Worm (Caenorhabditis elegans) whole organism, mixed stage, embryonic: Measurements from ENCODE around the gene F52D2.12.

Experiments used
- M03D4.4 ChIP-seq: sonication (generic microtip); optimal IDR thresholded peaks from 2 replicates; lab custom pipeline; 2017; ENCODE audit warnings: mild to moderate bottlenecking, missing genetic modification characterization, missing compliant biosample characterization
- bed-3 ChIP-seq: fragments of 200-800 bp; sonication (Bioruptor generic); optimal IDR thresholded peaks from 3 replicates; lab custom pipeline; 2018; ENCODE audit warnings: mild to moderate bottlenecking, missing genetic modification characterization, moderate library complexity, missing compliant biosample characterization
- blmp-1 ChIP-seq: fragments of 150-350 bp; optimal IDR thresholded peaks from 2 replicates; lab custom pipeline; 2014; ENCODE audit warnings: missing biosample characterization, missing genetic modification characterization
- ceh-39 ChIP-seq: fragments of 150-350 bp; optimal IDR thresholded peaks from 2 replicates; lab custom pipeline; 2014; ENCODE audit warnings: missing biosample characterization, missing genetic modification characterization
- ceh-43 ChIP-seq: fragments of 200-800 bp; sonication (Bioruptor generic); optimal IDR thresholded peaks from 2 replicates; lab custom pipeline; 2018; ENCODE audit warnings: mild to moderate bottlenecking, missing genetic modification characterization, moderate library complexity, missing compliant biosample characterization
- ceh-83 ChIP-seq: fragments of 200-800 bp; sonication (Bioruptor generic); optimal IDR thresholded peaks from 2 replicates; lab custom pipeline; 2018; ENCODE audit warnings: mild to moderate bottlenecking, missing genetic modification characterization, missing compliant biosample characterization
- ces-1 ChIP-seq: fragments of 150-350 bp; optimal IDR thresholded peaks from 2 replicates; lab custom pipeline; 2014; ENCODE audit warnings: missing biosample characterization, missing genetic modification reagents, missing genetic modification characterization
- cnd-1 ChIP-seq: fragments of 200-800 bp; sonication (Bioruptor generic); optimal IDR thresholded peaks from 2 replicates; lab custom pipeline; 2018; ENCODE audit warnings: mild to moderate bottlenecking, missing genetic modification characterization, missing compliant biosample characterization
- drap-1 ChIP-seq: fragments of 200-800 bp; sonication (Bioruptor generic); optimal IDR thresholded peaks from 3 replicates; lab custom pipeline; 2018; ENCODE audit warnings: mild to moderate bottlenecking, missing genetic modification characterization, missing compliant biosample characterization
- elt-1 ChIP-seq: sonication (generic microtip); optimal IDR thresholded peaks from 2 replicates; lab custom pipeline; 2017; ENCODE audit warnings: missing genetic modification characterization, mild to moderate bottlenecking, missing compliant biosample characterization, antibody characterized with exemption, moderate library complexity, borderline replicate concordance; ENCODE audit not compliant: insufficient read depth
- elt-3 ChIP-seq: fragments of 150-350 bp; optimal IDR thresholded peaks from 2 replicates; lab custom pipeline; 2014; ENCODE audit warnings: missing biosample characterization, missing genetic modification characterization
- flh-1 ChIP-seq: fragments of 200-800 bp; sonication (Bioruptor generic); optimal IDR thresholded peaks from 2 replicates; lab custom pipeline; 2018; ENCODE audit warnings: mild to moderate bottlenecking, missing genetic modification characterization, moderate library complexity, missing compliant biosample characterization
- ham-2 ChIP-seq: fragments of 200-800 bp; sonication (Bioruptor generic); optimal IDR thresholded peaks from 2 replicates; lab custom pipeline; 2018; ENCODE audit warnings: mild to moderate bottlenecking, missing genetic modification characterization, missing compliant biosample characterization
- hlh-1 ChIP-seq: fragments of 150-350 bp; optimal IDR thresholded peaks from 2 replicates; lab custom pipeline; 2014; ENCODE audit warnings: missing biosample characterization, missing genetic modification reagents, missing genetic modification characterization
- lin-13 ChIP-seq: fragments of 150-350 bp; optimal IDR thresholded peaks from 2 replicates; lab custom pipeline; 2014; ENCODE audit warnings: missing biosample characterization, missing genetic modification characterization
- lin-32 ChIP-seq: fragments of 200-800 bp; sonication (Bioruptor generic); optimal IDR thresholded peaks from 2 replicates; lab custom pipeline; 2018; ENCODE audit warnings: mild to moderate bottlenecking, missing genetic modification characterization, missing compliant biosample characterization
- lsy-2 ChIP-seq: fragments of 150-350 bp; optimal IDR thresholded peaks from 2 replicates; lab custom pipeline; 2014; ENCODE audit warnings: missing biosample characterization, missing genetic modification characterization
- mep-1 ChIP-seq: fragments of 150-350 bp; optimal IDR thresholded peaks from 2 replicates; lab custom pipeline; 2017; ENCODE audit warnings: missing biosample characterization, missing genetic modification reagents, missing genetic modification characterization, inconsistent platforms
- nhr-12 ChIP-seq: fragments of 150-350 bp; optimal IDR thresholded peaks from 2 replicates; lab custom pipeline; 2014; ENCODE audit warnings: missing biosample characterization, missing genetic modification characterization
- nhr-2 ChIP-seq: fragments of 150-350 bp; optimal IDR thresholded peaks from 2 replicates; lab custom pipeline; 2014; ENCODE audit warnings: missing biosample characterization, missing genetic modification characterization
- nhr-237 ChIP-seq: fragments of 150-350 bp; optimal IDR thresholded peaks from 2 replicates; lab custom pipeline; 2014; ENCODE audit warnings: missing biosample characterization, missing genetic modification characterization
- nhr-28 ChIP-seq: fragments of 150-350 bp; optimal IDR thresholded peaks from 2 replicates; lab custom pipeline; 2014; ENCODE audit warnings: missing biosample characterization, missing genetic modification characterization
- nhr-76 ChIP-seq: sonication (generic microtip); optimal IDR thresholded peaks from 2 replicates; lab custom pipeline; 2017; ENCODE audit warnings: missing biosample characterization, missing genetic modification characterization
- pha-4 ChIP-seq: fragments of 150-350 bp; optimal IDR thresholded peaks from 2 replicates; lab custom pipeline; 2018; ENCODE audit warnings: missing biosample characterization, missing genetic modification reagents, missing genetic modification characterization
- sem-2 ChIP-seq: fragments of 200-800 bp; sonication (Bioruptor generic); optimal IDR thresholded peaks from 2 replicates; lab custom pipeline; 2018; ENCODE audit warnings: mild to moderate bottlenecking, missing genetic modification characterization, missing compliant biosample characterization
- snpc-4 ChIP-seq: fragments of 150-350 bp; optimal IDR thresholded peaks from 2 replicates; lab custom pipeline; 2014; ENCODE audit warnings: missing biosample characterization, missing genetic modification characterization
- sptf-1 ChIP-seq: sonication (generic microtip); optimal IDR thresholded peaks from 2 replicates; lab custom pipeline; 2017; ENCODE audit warnings: mild to moderate bottlenecking, missing genetic modification characterization, moderate library complexity, missing compliant biosample characterization
- unc-120 ChIP-seq: sonication (generic microtip); optimal IDR thresholded peaks from 2 replicates; lab custom pipeline; 2017; ENCODE audit warnings: missing genetic modification characterization, missing compliant biosample characterization; ENCODE audit not compliant: poor library complexity, severe bottlenecking
- unc-39 ChIP-seq: fragments of 150-350 bp; optimal IDR thresholded peaks from 2 replicates; lab custom pipeline; 2014; ENCODE audit warnings: missing biosample characterization, missing genetic modification characterization
- unc-62 ChIP-seq: fragments of 150-350 bp; optimal IDR thresholded peaks from 2 replicates; lab custom pipeline; 2014; ENCODE audit warnings: missing biosample characterization, missing genetic modification reagents, missing genetic modification characterization
- zip-8 ChIP-seq: fragments of 150-350 bp; optimal IDR thresholded peaks from 2 replicates; lab custom pipeline; 2014; ENCODE audit warnings: missing biosample characterization, missing genetic modification characterization
- ztf-11 ChIP-seq: fragments of 150-350 bp; optimal IDR thresholded peaks from 2 replicates; lab custom pipeline; 2014; ENCODE audit warnings: missing biosample characterization, missing genetic modification characterization

Gene F52D2.12

DNA sequence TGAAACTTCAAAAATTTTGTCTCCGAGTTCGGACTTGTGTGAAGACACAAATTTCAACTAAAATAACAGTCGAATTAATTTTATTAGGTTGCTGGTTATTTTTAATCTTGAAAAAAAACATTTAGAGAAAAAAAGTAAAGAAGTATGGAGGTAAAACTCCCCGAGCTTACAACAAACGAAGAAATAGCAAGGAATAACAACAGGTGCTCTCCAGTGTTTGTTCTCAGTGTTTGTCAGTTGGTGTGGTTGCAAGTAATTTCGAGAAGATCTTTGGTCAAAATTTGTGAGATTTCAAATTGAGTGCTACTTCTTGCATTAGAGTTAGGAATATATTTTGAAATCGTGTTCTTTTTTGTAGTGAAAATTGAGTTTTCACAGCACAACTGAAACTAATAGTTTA is 7.0 kb downstream of the F52D2.12 start:
- no peak for TF ChIP-seq lin-32 (GFP tag; lab: Kevin White, UChicago)
- peak; percentile 92 for TF ChIP-seq hlh-1 (tag; lab: Kevin White, UChicago)

ce11 chrX:1989576-1989975 is 11.8 kb downstream of the F52D2.12 start, which contains the start of gene meg-3:
meg-3 (minus strand) TSS chrX:1989607.
- TF ChIP-seq ceh-83 (GFP tag; lab: Kevin White, UChicago) (no peak), mep-1 (tag; lab: Kevin White, UChicago) (peak; percentile 11)
- TF ChIP-seq, all 35 proteins: peak for 1

- no peak for TF ChIP-seq nhr-28 (tag; lab: Kevin White, UChicago)
- no peak for TF ChIP-seq nhr-237 (tag; lab: Kevin White, UChicago)
- no peak for TF ChIP-seq nhr-2
- TF ChIP-seq ham-2 (GFP tag; lab: Kevin White, UChicago) = no peak
- TF ChIP-seq ztf-11 (tag; lab: Kevin White, UChicago) = no peak
- TF ChIP-seq blmp-1 (tag; lab: Kevin White, UChicago) = no peak
- TF ChIP-seq ceh-39 (tag; lab: Kevin White, UChicago) = no peak
- TF ChIP-seq snpc-4 = no peak
- TF ChIP-seq sem-2 (GFP tag; lab: Kevin White, UChicago) = no peak
Measured at ce11 chrX:1990434-1990833, 12.6 kb downstream of the F52D2.12 start, which contains the start of gene Y40A1A.2. Y40A1A.2 (plus strand) TSS chrX:1990734.

DNA sequence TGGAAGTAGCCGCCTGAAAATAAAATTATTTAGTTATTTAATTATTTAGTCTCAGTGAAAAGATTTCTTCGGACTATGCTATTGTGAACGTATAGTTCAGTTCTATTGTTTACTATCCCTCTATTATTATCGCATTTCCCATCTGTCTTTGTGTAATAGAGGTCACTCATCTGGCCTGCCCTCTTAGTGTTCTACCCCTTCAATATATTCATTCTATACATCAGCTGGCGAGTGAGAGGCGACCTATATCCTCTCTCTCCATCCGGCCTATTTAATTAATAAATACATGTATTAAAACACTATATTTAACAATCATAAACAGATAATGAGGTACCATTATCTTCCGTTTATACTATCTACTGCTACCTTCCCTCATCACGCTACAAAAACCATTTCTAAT is 18.2 kb downstream of the F52D2.12 start:
- peak; percentile 38 for TF ChIP-seq ces-1 (GFP tag; lab: Kevin White, UChicago)
- peak; percentile 43 for TF ChIP-seq cnd-1
- TF ChIP-seq sptf-1 (tag; lab: Kevin White, UChicago) = peak; percentile 18
- peak; percentile 56 for TF ChIP-seq ceh-43 (GFP tag; lab: Kevin White, UChicago)
- TF ChIP-seq nhr-2 = peak; percentile 49

DNA sequence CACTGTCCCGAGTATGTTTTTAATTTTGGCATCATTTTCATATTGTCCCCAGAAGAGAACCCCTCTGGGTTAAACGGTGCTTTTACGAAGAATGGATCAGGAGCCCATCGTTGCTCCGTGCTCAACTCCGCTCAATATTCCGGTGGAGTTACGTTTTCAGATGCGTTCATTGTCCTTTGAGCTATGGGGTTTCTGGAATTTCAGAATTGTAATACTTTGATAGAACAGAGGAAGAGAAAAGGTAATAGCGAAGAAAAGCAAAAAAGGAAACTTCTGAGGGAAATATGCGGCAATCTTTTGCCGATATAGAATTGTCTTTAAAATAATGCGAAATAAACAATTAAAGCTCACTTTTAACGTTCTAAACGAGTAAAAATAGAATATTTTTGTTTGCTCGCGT is 20.1 kb downstream of the F52D2.12 start, which contains the start of gene Y40A1A.3:
TSS of gene Y40A1A.3 (minus strand) at position 101 of the 400 bp plus-strand sequence.
- TF ChIP-seq sptf-1 (tag; lab: Kevin White, UChicago) (no peak), lin-13 (tag; lab: Kevin White, UChicago) (no peak), nhr-76 (no peak), flh-1 (no peak), zip-8 (tag; lab: Kevin White, UChicago) (no peak), nhr-2 (no peak), blmp-1 (tag; lab: Kevin White, UChicago) (no peak), ceh-83 (GFP tag; lab: Kevin White, UChicago) (no peak), elt-3 (tag; lab: Kevin White, UChicago) (no peak), mep-1 (tag; lab: Kevin White, UChicago) (no peak), M03D4.4 (tag; lab: Kevin White, UChicago) (no peak), nhr-237 (tag; lab: Kevin White, UChicago) (no peak)
- TF ChIP-seq, all 35 proteins: peak for 0

- TF ChIP-seq M03D4.4 (tag; lab: Kevin White, UChicago) (peak; percentile 22), nhr-237 (tag; lab: Kevin White, UChicago) (no peak), ham-2 (GFP tag; lab: Kevin White, UChicago) (no peak), unc-120 (tag; lab: Kevin White, UChicago) (peak; percentile 17), unc-62 (GFP tag; lab: Kevin White, UChicago) (no peak)
- TF ChIP-seq, all 35 proteins: peak for 2
Measured at ce11 chrX:1998825-1999224, 21.0 kb downstream of the F52D2.12 start.

DNA sequence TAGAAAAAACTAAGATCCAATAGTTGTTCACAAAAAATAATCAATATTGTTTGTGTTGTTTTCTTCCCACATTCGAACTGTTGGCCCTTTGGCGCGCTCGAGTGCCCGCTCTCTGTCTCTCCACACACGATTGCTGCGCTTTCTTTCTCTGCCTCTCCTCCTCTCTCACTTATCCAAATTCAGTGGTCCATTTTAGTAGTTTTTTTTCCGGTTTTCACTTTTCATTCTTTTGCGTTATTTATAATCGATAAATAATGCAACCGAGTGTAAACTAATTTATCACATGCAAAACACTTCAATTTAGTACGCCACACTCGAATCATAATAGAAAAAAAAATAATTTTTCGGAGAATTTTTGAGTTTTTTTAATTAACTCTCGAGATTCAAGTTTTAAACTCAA is 22.7 kb downstream of the F52D2.12 start:
- TF ChIP-seq elt-1 (tag; lab: Kevin White, UChicago) (no peak), cnd-1 (no peak), drap-1 (GFP tag; lab: Kevin White, UChicago) (no peak), hlh-1 (tag; lab: Kevin White, UChicago) (no peak), bed-3 (GFP tag; lab: Kevin White, UChicago) (no peak), unc-39 (tag; lab: Kevin White, UChicago) (no peak), sem-2 (GFP tag; lab: Kevin White, UChicago) (no peak), ces-1 (GFP tag; lab: Kevin White, UChicago) (no peak), snpc-4 (no peak), nhr-237 (tag; lab: Kevin White, UChicago) (no peak), nhr-76 (no peak), ztf-11 (tag; lab: Kevin White, UChicago) (no peak), ham-2 (GFP tag; lab: Kevin White, UChicago) (no peak), lsy-2 (tag; lab: Kevin White, UChicago) (no peak), pha-4 (tag; lab: Kevin White, UChicago) (no peak), lin-13 (tag; lab: Kevin White, UChicago) (no peak), mep-1 (tag; lab: Kevin White, UChicago) (no peak), M03D4.4 (tag; lab: Kevin White, UChicago) (no peak), nhr-12 (tag; lab: Kevin White, UChicago) (no peak), ceh-83 (GFP tag; lab: Kevin White, UChicago) (no peak)
